Fruit fly (Drosophila melanogaster): Measurements from ENCODE around the gene Cog4.
A peak's percentile ranks its signal among the peaks of the same experiment; 100 is the strongest.

The Cog4 gene

DNA sequence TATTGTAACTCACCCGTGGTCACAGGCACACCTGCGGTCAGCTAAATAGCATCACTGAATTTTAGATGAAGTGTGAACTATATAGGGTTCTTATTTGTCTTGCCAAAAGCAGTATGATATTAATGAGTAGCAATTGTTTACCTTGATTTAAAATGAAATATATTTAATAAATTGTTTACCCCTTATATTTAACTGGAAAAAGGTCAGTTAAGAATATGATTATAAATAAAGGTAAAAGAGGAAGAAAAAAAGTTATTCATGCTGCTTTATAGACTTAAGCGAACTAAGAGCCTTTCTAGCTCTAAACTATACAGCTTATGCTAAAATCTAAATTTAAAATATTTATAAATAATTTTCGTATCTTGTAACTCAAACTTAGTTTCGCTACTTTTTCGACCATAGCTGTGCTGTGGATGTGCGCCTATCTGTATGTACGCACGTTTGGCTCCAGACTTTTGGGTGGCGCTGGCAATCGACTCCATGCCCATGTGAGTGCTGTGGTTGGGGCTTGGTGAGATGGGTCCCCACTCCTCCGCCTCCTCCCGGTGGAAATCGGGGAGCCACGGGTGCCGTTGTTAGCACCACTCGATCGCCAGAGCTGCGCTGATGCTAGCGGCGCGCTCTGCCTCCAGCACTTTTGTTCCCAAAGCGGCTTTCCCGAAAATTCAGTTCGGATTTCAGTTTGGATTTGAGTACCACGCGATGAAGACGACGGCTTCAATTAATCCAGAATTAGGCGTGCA lies 46.2 kb downstream of the Cog4 start, which contains the start of gene loh (continued):
- TF ChIP-seq Dp (GFP tag; optimal IDR thresholded peaks at IDR 0.05) (no peak), CG14441 (GFP tag; IDR thresholded peaks at IDR 0.05) (no peak), jigr1 (GFP tag; IDR thresholded peaks at IDR 0.05) (no peak)

DNA sequence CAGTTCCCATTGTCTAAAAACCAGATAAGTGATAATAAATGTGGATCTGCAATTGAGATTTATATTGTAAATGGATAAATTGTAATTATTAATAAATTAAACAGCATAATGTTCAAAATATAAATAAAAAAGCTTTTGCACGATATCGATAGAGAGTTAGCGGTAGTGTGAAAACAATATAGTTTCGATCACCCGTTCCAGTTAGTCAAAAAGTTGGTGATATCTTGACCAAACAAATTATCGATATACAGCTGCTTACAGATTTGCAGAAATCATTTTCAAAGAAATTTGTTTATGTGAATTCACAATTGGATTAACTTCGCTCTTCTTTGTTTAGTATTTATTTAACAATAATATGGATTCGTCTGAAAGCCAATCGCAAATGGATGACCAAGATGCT lies 49.2 kb downstream of the Cog4 start, which contains the start of gene Nse4:
Gene Nse4, plus strand, starts transcription at position 267 of the 400 bp plus-strand sequence.
- TF ChIP-seq CG1603 (tag; optimal IDR thresholded peaks at IDR 0.05) = peak; percentile 99
- TF ChIP-seq Scr (GFP tag; IDR thresholded peaks at IDR 0.05; ENCODE audit: partially characterized antibody) = peak; percentile 79
- peak; percentile 84; the same call in 1 of the 2 replicates for TF ChIP-seq amos (GFP tag; IDR thresholded peaks at IDR 0.05; ENCODE audit: partially characterized antibody)
- peak; percentile 85; the same call in 2 of the 4 replicates for TF ChIP-seq chinmo (GFP tag; IDR thresholded peaks at IDR 0.05; ENCODE audit: partially characterized antibody)
- TF ChIP-seq Xrp1 (GFP tag; IDR thresholded peaks at IDR 0.05) = no peak
- peak; percentile 65 for TF ChIP-seq CG12659 (GFP tag; optimal IDR thresholded peaks at IDR 0.05)
- peak; percentile 77 for TF ChIP-seq Dll (GFP tag; IDR thresholded peaks at IDR 0.05; ENCODE audit: partially characterized antibody)
- TF ChIP-seq inv (GFP tag; IDR thresholded peaks at IDR 0.05; ENCODE audit: partially characterized antibody) = peak; percentile 73
- peak; percentile 90 for TF ChIP-seq CG7963 (GFP tag; IDR thresholded peaks at IDR 0.05; ENCODE audit: partially characterized antibody)
- peak; percentile 2 for TF ChIP-seq CG12391 (tag; optimal IDR thresholded peaks at IDR 0.05)
- peak; percentile 41 for TF ChIP-seq CG17802 (tag; optimal IDR thresholded peaks at IDR 0.05)
- TF ChIP-seq CG34224 (GFP tag; IDR thresholded peaks at IDR 0.05; ENCODE audit: partially characterized antibody) = peak; percentile 93
- TF ChIP-seq CG15514 (GFP tag; optimal IDR thresholded peaks at IDR 0.05) = peak; percentile 25
- peak; percentile 93 for TF ChIP-seq CG14860 (GFP tag; IDR thresholded peaks at IDR 0.05; ENCODE audit: partially characterized antibody)
- TF ChIP-seq hb (GFP tag; IDR thresholded peaks at IDR 0.05; ENCODE audit: partially characterized antibody) = peak; percentile 79; the same call in 2 of the 3 replicates
- no peak for TF ChIP-seq Atf3 (GFP tag; optimal IDR thresholded peaks at IDR 0.05)
- peak; percentile 38 for TF ChIP-seq CG8290 (GFP tag; optimal IDR thresholded peaks at IDR 0.05)
- no peak for TF ChIP-seq CG8290 (tag; optimal IDR thresholded peaks at IDR 0.05)
- peak in 1 of 3 experiments; percentile 32 for TF ChIP-seq lola (GFP tag; optimal IDR thresholded peaks at IDR 0.05)
- peak; percentile 23 for TF ChIP-seq Ets97D (GFP tag; optimal IDR thresholded peaks at IDR 0.05)
- TF ChIP-seq CG10565 (GFP tag; optimal IDR thresholded peaks at IDR 0.05) = no peak
- TF ChIP-seq CG17829 (tag; optimal IDR thresholded peaks at IDR 0.05) = peak; percentile 10
- peak; percentile 85 for TF ChIP-seq CG7357 (GFP tag; IDR thresholded peaks at IDR 0.05)
- TF ChIP-seq sug (tag; optimal IDR thresholded peaks at IDR 0.05) = peak; percentile 2
- peak; percentile 37 for TF ChIP-seq trem (tag; optimal IDR thresholded peaks at IDR 0.05)
- TF ChIP-seq ken (GFP tag; IDR thresholded peaks at IDR 0.05) = no peak
- peak; percentile 69 for TF ChIP-seq CG2116 (GFP tag; optimal IDR thresholded peaks at IDR 0.05)
- TF ChIP-seq Dp (GFP tag; optimal IDR thresholded peaks at IDR 0.05) = peak; percentile 75
- TF ChIP-seq CG13624 (GFP tag; optimal IDR thresholded peaks at IDR 0.05) = no peak
- peak; percentile 74 for TF ChIP-seq unc-4 (GFP tag; IDR thresholded peaks at IDR 0.05; ENCODE audit: partially characterized antibody)
- no peak for TF ChIP-seq toy (GFP tag; IDR thresholded peaks at IDR 0.05)
- peak; percentile 16 for TF ChIP-seq MESR4 (GFP tag; optimal IDR thresholded peaks at IDR 0.05)
- no peak for TF ChIP-seq ems (GFP tag; optimal IDR thresholded peaks at IDR 0.05)
- peak; percentile 40; the same call in 1 of the 3 replicates for TF ChIP-seq row (GFP tag; IDR thresholded peaks at IDR 0.05)
- TF ChIP-seq zen (tag; optimal IDR thresholded peaks at IDR 0.05) = peak; percentile 15
- peak; percentile 97 for TF ChIP-seq CG30020 (tag; optimal IDR thresholded peaks at IDR 0.05)
- peak; percentile 90 for TF ChIP-seq CG6791 (GFP tag; IDR thresholded peaks at IDR 0.05; ENCODE audit: partially characterized antibody)
- TF ChIP-seq pzg (GFP tag; optimal IDR thresholded peaks at IDR 0.05) = peak; percentile 61
- TF ChIP-seq pfk (GFP tag; optimal IDR thresholded peaks at IDR 0.05) = peak; percentile 70
- TF ChIP-seq sna (GFP tag; IDR thresholded peaks at IDR 0.05; ENCODE audit: partially characterized antibody) = peak; percentile 83
- TF ChIP-seq Dref (GFP tag; IDR thresholded peaks at IDR 0.05) = peak; percentile 93
- peak; percentile 83 for TF ChIP-seq nerfin-2 (GFP tag; IDR thresholded peaks at IDR 0.05; ENCODE audit: partially characterized antibody)
- TF ChIP-seq Bdp1 (GFP tag; optimal IDR thresholded peaks at IDR 0.05) = no peak

All from whole organism, embryonic.